Fruit fly (Drosophila melanogaster): ENCODE data around the gene CG34057.

CG34057 gene

dm6 chr3L:871713-872112 lies 25.5 kb upstream of the CG34057 start, which contains the start of gene Usp10:
TSS of gene Usp10 (plus strand) at chr3L:871899.
- TF ChIP-seq CG11617 (GFP tag; optimal IDR thresholded peaks at IDR 0.05): no peak
- TF ChIP-seq CG14711 (tag; optimal IDR thresholded peaks at IDR 0.05): peak; percentile 99
- no peak for TF ChIP-seq CG5204 (GFP tag; optimal IDR thresholded peaks at IDR 0.05)
- TF ChIP-seq CG1620 (GFP tag; optimal IDR thresholded peaks at IDR 0.05): no peak
- TF ChIP-seq CG33017 (tag; optimal IDR thresholded peaks at IDR 0.05): no peak
- no peak for TF ChIP-seq Hr96 (GFP tag; optimal IDR thresholded peaks at IDR 0.05)
- TF ChIP-seq bab1 (GFP tag; optimal IDR thresholded peaks at IDR 0.05): peak; percentile 19
- peak; percentile 60 to 92 for TF ChIP-seq cnc (optimal IDR thresholded peaks at IDR 0.05)
- peak; percentile 53 for TF ChIP-seq tj (GFP tag; optimal IDR thresholded peaks at IDR 0.05)
- no peak for TF ChIP-seq toe (GFP tag; optimal IDR thresholded peaks at IDR 0.05)
- TF ChIP-seq cic (GFP tag; optimal IDR thresholded peaks at IDR 0.05): peak; percentile 43
- TF ChIP-seq Crg-1 (GFP tag; optimal IDR thresholded peaks at IDR 0.05): no peak
- TF ChIP-seq Clk (GFP tag; optimal IDR thresholded peaks at IDR 0.05): no peak
- peak; percentile 48 for TF ChIP-seq Mnt (GFP tag; optimal IDR thresholded peaks at IDR 0.05)
- TF ChIP-seq ovo (GFP tag; optimal IDR thresholded peaks at IDR 0.05): no peak

dm6 chr3L:872389-872972 lies 24.7 kb upstream of the CG34057 start:
- no peak for TF ChIP-seq ovo (GFP tag; optimal IDR thresholded peaks at IDR 0.05)
- peak; percentile 47 for TF ChIP-seq CG11617 (GFP tag; optimal IDR thresholded peaks at IDR 0.05)
- TF ChIP-seq CG5204 (GFP tag; optimal IDR thresholded peaks at IDR 0.05): no peak
- peak; percentile 35 for TF ChIP-seq Crg-1 (GFP tag; optimal IDR thresholded peaks at IDR 0.05)
- peak; percentile 10 for TF ChIP-seq CG1620 (GFP tag; optimal IDR thresholded peaks at IDR 0.05)
- no peak for TF ChIP-seq bab1 (GFP tag; optimal IDR thresholded peaks at IDR 0.05)
- peak; percentile 55 for TF ChIP-seq Mnt (GFP tag; optimal IDR thresholded peaks at IDR 0.05)
- TF ChIP-seq CG12768 (GFP tag; optimal IDR thresholded peaks at IDR 0.05): peak; percentile 28
- peak; percentile 21 for TF ChIP-seq CG7101 (tag; optimal IDR thresholded peaks at IDR 0.05)
- peak; percentile 15 for TF ChIP-seq CG33017 (tag; optimal IDR thresholded peaks at IDR 0.05)
- TF ChIP-seq tj (GFP tag; optimal IDR thresholded peaks at IDR 0.05): peak; percentile 22
- TF ChIP-seq CG14711 (tag; optimal IDR thresholded peaks at IDR 0.05): peak; percentile 30
- peak; percentile 75 for TF ChIP-seq toe (GFP tag; optimal IDR thresholded peaks at IDR 0.05)
- TF ChIP-seq pad (GFP tag; optimal IDR thresholded peaks at IDR 0.05): peak; percentile 1
- TF ChIP-seq Clk (GFP tag; optimal IDR thresholded peaks at IDR 0.05): no peak
- TF ChIP-seq Hr96 (GFP tag; optimal IDR thresholded peaks at IDR 0.05): peak; percentile 57
- TF ChIP-seq cic (GFP tag; optimal IDR thresholded peaks at IDR 0.05): no peak

- peak; percentile 59 for TF ChIP-seq CG14711 (tag; optimal IDR thresholded peaks at IDR 0.05)
- TF ChIP-seq kay (GFP tag; ENCODE audit: borderline replicate concordance): peak; percentile 47
- TF ChIP-seq cnc (optimal IDR thresholded peaks at IDR 0.05): no peak
- TF ChIP-seq Mnt (GFP tag; optimal IDR thresholded peaks at IDR 0.05): no peak
- peak; percentile 92 for TF ChIP-seq tj (GFP tag; optimal IDR thresholded peaks at IDR 0.05)
- TF ChIP-seq Crg-1 (GFP tag; optimal IDR thresholded peaks at IDR 0.05): no peak
- peak; percentile 25 for TF ChIP-seq bab1 (GFP tag; optimal IDR thresholded peaks at IDR 0.05)
- TF ChIP-seq pad (GFP tag; optimal IDR thresholded peaks at IDR 0.05): no peak
Observed at dm6 chr3L:875416-876011, 21.7 kb upstream of the CG34057 start.

- TF ChIP-seq bab1 (GFP tag; optimal IDR thresholded peaks at IDR 0.05) (no peak), kay (GFP tag; ENCODE audit: borderline replicate concordance) (no peak), CG33017 (tag; optimal IDR thresholded peaks at IDR 0.05) (no peak), toe (GFP tag; optimal IDR thresholded peaks at IDR 0.05) (no peak), Mnt (GFP tag; optimal IDR thresholded peaks at IDR 0.05) (no peak), CG5204 (GFP tag; optimal IDR thresholded peaks at IDR 0.05) (no peak), CG7045 (GFP tag; optimal IDR thresholded peaks at IDR 0.05) (no peak), pad (GFP tag; optimal IDR thresholded peaks at IDR 0.05) (no peak), tj (GFP tag; optimal IDR thresholded peaks at IDR 0.05) (no peak), CG12768 (GFP tag; optimal IDR thresholded peaks at IDR 0.05) (no peak), Hr96 (GFP tag; optimal IDR thresholded peaks at IDR 0.05) (no peak), ovo (GFP tag; optimal IDR thresholded peaks at IDR 0.05) (no peak), CG1620 (GFP tag; optimal IDR thresholded peaks at IDR 0.05) (no peak), CG14711 (tag; optimal IDR thresholded peaks at IDR 0.05) (no peak), cnc (optimal IDR thresholded peaks at IDR 0.05) (no peak), CG11617 (GFP tag; optimal IDR thresholded peaks at IDR 0.05) (no peak), Clk (GFP tag; optimal IDR thresholded peaks at IDR 0.05) (no peak), CG7101 (tag; optimal IDR thresholded peaks at IDR 0.05) (no peak), Crg-1 (GFP tag; optimal IDR thresholded peaks at IDR 0.05) (no peak), cic (GFP tag; optimal IDR thresholded peaks at IDR 0.05) (no peak)
Observed at dm6 chr3L:876087-876486, 21.1 kb upstream of the CG34057 start.

- no peak for TF ChIP-seq Clk (GFP tag; optimal IDR thresholded peaks at IDR 0.05)
- TF ChIP-seq cnc (optimal IDR thresholded peaks at IDR 0.05): no peak
- peak; percentile 27 for TF ChIP-seq kay (GFP tag; ENCODE audit: borderline replicate concordance)
- no peak for TF ChIP-seq CG14711 (tag; optimal IDR thresholded peaks at IDR 0.05)
- no peak for TF ChIP-seq CG5204 (GFP tag; optimal IDR thresholded peaks at IDR 0.05)
- peak; percentile 48 for TF ChIP-seq CG12768 (GFP tag; optimal IDR thresholded peaks at IDR 0.05)
- peak; percentile 87 for TF ChIP-seq cic (GFP tag; optimal IDR thresholded peaks at IDR 0.05)
- TF ChIP-seq CG7045 (GFP tag; optimal IDR thresholded peaks at IDR 0.05): no peak
- no peak for TF ChIP-seq bab1 (GFP tag; optimal IDR thresholded peaks at IDR 0.05)
Observed at dm6 chr3L:876656-877055, 20.5 kb upstream of the CG34057 start.

- TF ChIP-seq ovo (GFP tag; optimal IDR thresholded peaks at IDR 0.05): no peak
- TF ChIP-seq tj (GFP tag; optimal IDR thresholded peaks at IDR 0.05): no peak
- peak; percentile 44 for TF ChIP-seq bab1 (GFP tag; optimal IDR thresholded peaks at IDR 0.05)
- TF ChIP-seq CG1620 (GFP tag; optimal IDR thresholded peaks at IDR 0.05): peak; percentile 16
- TF ChIP-seq CG14711 (tag; optimal IDR thresholded peaks at IDR 0.05): no peak
- TF ChIP-seq CG33017 (tag; optimal IDR thresholded peaks at IDR 0.05): no peak
- TF ChIP-seq CG12768 (GFP tag; optimal IDR thresholded peaks at IDR 0.05): no peak
- no peak for TF ChIP-seq CG7045 (GFP tag; optimal IDR thresholded peaks at IDR 0.05)
- no peak for TF ChIP-seq cnc (optimal IDR thresholded peaks at IDR 0.05)
- peak; percentile 10 for TF ChIP-seq Hr96 (GFP tag; optimal IDR thresholded peaks at IDR 0.05)
- TF ChIP-seq toe (GFP tag; optimal IDR thresholded peaks at IDR 0.05): no peak
- TF ChIP-seq Mnt (GFP tag; optimal IDR thresholded peaks at IDR 0.05): peak; percentile 21
- TF ChIP-seq CG5204 (GFP tag; optimal IDR thresholded peaks at IDR 0.05): no peak
- TF ChIP-seq Clk (GFP tag; optimal IDR thresholded peaks at IDR 0.05): no peak
- no peak for TF ChIP-seq cic (GFP tag; optimal IDR thresholded peaks at IDR 0.05)
- TF ChIP-seq pad (GFP tag; optimal IDR thresholded peaks at IDR 0.05): no peak
- no peak for TF ChIP-seq kay (GFP tag; ENCODE audit: borderline replicate concordance)
- TF ChIP-seq Crg-1 (GFP tag; optimal IDR thresholded peaks at IDR 0.05): no peak
- no peak for TF ChIP-seq CG11617 (GFP tag; optimal IDR thresholded peaks at IDR 0.05)
- no peak for TF ChIP-seq CG7101 (tag; optimal IDR thresholded peaks at IDR 0.05)
Observed at dm6 chr3L:880851-881250, 16.3 kb upstream of the CG34057 start.
